Worm (Caenorhabditis elegans) whole organism, late embryonic: ENCODE measurements around the gene col-40.
"Not testable (repeated sequence)": the region's sequence is repeated elsewhere in the genome, so short reads cannot be mapped to it uniquely, and the experiment has no call there.

Source experiments
- C08G9.2 ChIP-seq: sonication (generic microtip); optimal IDR thresholded peaks from 2 replicates; lab custom pipeline; 2016; ENCODE audit warnings: mild to moderate bottlenecking, missing genetic modification characterization, moderate library complexity, missing compliant biosample characterization
- F13H6.1 ChIP-seq: sonication (generic microtip); optimal IDR thresholded peaks from 2 replicates; lab custom pipeline; 2016; ENCODE audit warnings: missing genetic modification characterization, missing compliant biosample characterization
- K02D7.2 ChIP-seq: sonication (generic microtip); optimal IDR thresholded peaks from 2 replicates; lab custom pipeline; 2017; ENCODE audit warnings: mild to moderate bottlenecking, missing genetic modification characterization, missing compliant biosample characterization
- T23F11.4 ChIP-seq: fragments of 200-800 bp; sonication (Bioruptor generic); optimal IDR thresholded peaks from 2 replicates; lab custom pipeline; 2018; ENCODE audit warnings: mild to moderate bottlenecking, missing genetic modification characterization, missing compliant biosample characterization
- ahr-1 ChIP-seq: sonication (generic microtip); optimal IDR thresholded peaks from 2 replicates; lab custom pipeline; 2016; ENCODE audit warnings: missing genetic modification characterization, missing compliant biosample characterization
- ceh-18 ChIP-seq: sonication (generic microtip); optimal IDR thresholded peaks from 2 replicates; lab custom pipeline; 2016; ENCODE audit warnings: missing genetic modification characterization, missing compliant biosample characterization
- ceh-19 ChIP-seq: fragments of 200-800 bp; sonication (Bioruptor generic); optimal IDR thresholded peaks from 2 replicates; lab custom pipeline; 2018; ENCODE audit warnings: mild to moderate bottlenecking, missing genetic modification characterization, missing compliant biosample characterization
- ceh-2 ChIP-seq: sonication (generic microtip); optimal IDR thresholded peaks from 2 replicates; lab custom pipeline; 2016; ENCODE audit warnings: missing genotype, missing genetic modification characterization, missing compliant biosample characterization
- ceh-22 ChIP-seq: sonication (generic microtip); optimal IDR thresholded peaks from 2 replicates; lab custom pipeline; 2017; ENCODE audit warnings: missing biosample characterization, missing genetic modification characterization
- ceh-31 ChIP-seq: sonication (generic microtip); optimal IDR thresholded peaks from 2 replicates; lab custom pipeline; 2016; ENCODE audit warnings: missing genetic modification characterization, missing compliant biosample characterization
- ceh-34 ChIP-seq: sonication (generic microtip); optimal IDR thresholded peaks from 2 replicates; lab custom pipeline; 2016; ENCODE audit warnings: mild to moderate bottlenecking, missing genetic modification characterization, missing compliant biosample characterization
- ceh-48 ChIP-seq: sonication (generic microtip); optimal IDR thresholded peaks from 2 replicates; lab custom pipeline; 2016; ENCODE audit warnings: missing genetic modification characterization, inconsistent platforms, missing compliant biosample characterization
- ceh-6 ChIP-seq: fragments of 200-800 bp; sonication (Bioruptor generic); optimal IDR thresholded peaks from 2 replicates; lab custom pipeline; 2018; ENCODE audit warnings: mild to moderate bottlenecking, missing genetic modification characterization, missing compliant biosample characterization
- che-1 ChIP-seq: sonication (generic microtip); optimal IDR thresholded peaks from 2 replicates; lab custom pipeline; 2016; ENCODE audit warnings: mild to moderate bottlenecking, missing genetic modification characterization, missing compliant biosample characterization
- dmd-4 ChIP-seq: sonication (generic microtip); optimal IDR thresholded peaks from 2 replicates; lab custom pipeline; 2016; ENCODE audit warnings: borderline replicate concordance, missing genetic modification characterization, missing compliant biosample characterization
- dve-1 ChIP-seq: sonication (generic microtip); optimal IDR thresholded peaks from 2 replicates; lab custom pipeline; 2017; ENCODE audit warnings: antibody characterized with exemption, mild to moderate bottlenecking, missing genetic modification characterization, missing compliant biosample characterization
- elt-2 ChIP-seq: sonication (generic microtip); optimal IDR thresholded peaks from 2 replicates; lab custom pipeline; 2016; ENCODE audit warnings: missing genetic modification reagents, missing genetic modification characterization, missing compliant biosample characterization
- ets-4 ChIP-seq: sonication (generic microtip); optimal IDR thresholded peaks from 2 replicates; lab custom pipeline; 2016; ENCODE audit warnings: missing genetic modification characterization, missing compliant biosample characterization
- fax-1 ChIP-seq: sonication (generic microtip); optimal IDR thresholded peaks from 2 replicates; lab custom pipeline; 2016; ENCODE audit warnings: missing genotype, missing genetic modification characterization, missing compliant biosample characterization
- fkh-6 ChIP-seq: sonication (generic microtip); optimal IDR thresholded peaks from 2 replicates; lab custom pipeline; 2016; ENCODE audit warnings: missing genetic modification characterization, missing compliant biosample characterization
- gmeb-2 ChIP-seq: sonication (generic microtip); optimal IDR thresholded peaks from 2 replicates; lab custom pipeline; 2016; ENCODE audit warnings: missing genetic modification characterization, inconsistent platforms, missing compliant biosample characterization
- hlh-13 ChIP-seq: fragments of 200-800 bp; sonication (Bioruptor generic); optimal IDR thresholded peaks from 2 replicates; lab custom pipeline; 2018; ENCODE audit warnings: mild to moderate bottlenecking, missing genetic modification characterization, missing compliant biosample characterization
- hlh-6 ChIP-seq: sonication (generic microtip); optimal IDR thresholded peaks from 2 replicates; lab custom pipeline; 2016; ENCODE audit warnings: missing genotype, missing genetic modification characterization, missing compliant biosample characterization
- lim-6 ChIP-seq: sonication (generic microtip); optimal IDR thresholded peaks from 2 replicates; lab custom pipeline; 2016; ENCODE audit warnings: missing genetic modification characterization, missing compliant biosample characterization
- madf-2 ChIP-seq: sonication (generic microtip); optimal IDR thresholded peaks from 2 replicates; lab custom pipeline; 2017; ENCODE audit warnings: missing genetic modification characterization, missing compliant biosample characterization
- nhr-232 ChIP-seq: sonication (generic microtip); optimal IDR thresholded peaks from 2 replicates; lab custom pipeline; 2016; ENCODE audit warnings: missing genetic modification characterization, missing compliant biosample characterization
- npax-4 ChIP-seq: sonication (generic microtip); optimal IDR thresholded peaks from 2 replicates; lab custom pipeline; 2016; ENCODE audit warnings: missing genetic modification characterization, missing compliant biosample characterization
- pag-3 ChIP-seq: sonication (generic microtip); optimal IDR thresholded peaks from 2 replicates; lab custom pipeline; 2016; ENCODE audit warnings: missing compliant biosample characterization, missing genetic modification characterization, borderline replicate concordance
- pha-4 ChIP-seq: fragments of 150-350 bp; optimal IDR thresholded peaks from 2 replicates; lab custom pipeline; 2018; ENCODE audit warnings: missing biosample characterization, missing genetic modification reagents, missing genetic modification characterization
- pqm-1 ChIP-seq: sonication (generic microtip); optimal IDR thresholded peaks from 2 replicates; lab custom pipeline; 2016; ENCODE audit warnings: missing genetic modification characterization, missing compliant biosample characterization
- ref-2 ChIP-seq: sonication (generic microtip); optimal IDR thresholded peaks from 2 replicates; lab custom pipeline; 2016; ENCODE audit warnings: missing genetic modification characterization, missing compliant biosample characterization
- rnt-1 ChIP-seq: sonication (generic microtip); optimal IDR thresholded peaks from 2 replicates; lab custom pipeline; 2016; ENCODE audit warnings: missing genetic modification characterization, missing compliant biosample characterization
- sdc-2 ChIP-seq: sonication (generic microtip); optimal IDR thresholded peaks from 2 replicates; lab custom pipeline; 2016; ENCODE audit warnings: missing genotype, missing genetic modification characterization, missing compliant biosample characterization
- syd-9 ChIP-seq: sonication (generic microtip); optimal IDR thresholded peaks from 2 replicates; lab custom pipeline; 2016; ENCODE audit warnings: mild to moderate bottlenecking, missing genetic modification characterization, moderate library complexity, missing compliant biosample characterization
- tbx-2 ChIP-seq: sonication (generic microtip); optimal IDR thresholded peaks from 2 replicates; lab custom pipeline; 2016; ENCODE audit warnings: missing genetic modification characterization, missing compliant biosample characterization
- tbx-7 ChIP-seq: sonication (generic microtip); optimal IDR thresholded peaks from 2 replicates; lab custom pipeline; 2016; ENCODE audit warnings: missing genotype, missing genetic modification characterization, missing compliant biosample characterization
- unc-3 ChIP-seq, 2 experiments: fragments of 200-800 bp in 1 of 2; sonication (Bioruptor generic) in 1 of 2; sonication (generic microtip) in 1 of 2; conservative IDR thresholded peaks in 1 of 2; optimal IDR thresholded peaks in 1 of 2; 2 replicates each; pipeline versions ENCODE4 v1.3.6 to Lab custom; 2016 to 2022; ENCODE audit warnings: missing compliant biosample characterization in 2 of 2, missing genetic modification characterization in 2 of 2, missing genetic modification reagents in 1 of 2
- unc-42 ChIP-seq: sonication (generic microtip); optimal IDR thresholded peaks from 2 replicates; lab custom pipeline; 2016; ENCODE audit warnings: missing genotype, missing genetic modification characterization, missing compliant biosample characterization
- unc-86 ChIP-seq: sonication (generic microtip); optimal IDR thresholded peaks from 2 replicates; lab custom pipeline; 2016; ENCODE audit warnings: missing genetic modification characterization, missing compliant biosample characterization
- ztf-16 ChIP-seq: sonication (generic microtip); optimal IDR thresholded peaks from 2 replicates; lab custom pipeline; 2017; ENCODE audit warnings: missing genetic modification characterization, missing compliant biosample characterization

The col-40 gene

ce11 chrII:1141720-1142574 lies 35.2 kb upstream of the col-40 start:
- peak; percentile 1 for TF ChIP-seq hlh-6 (tag; lab: Kevin White, UChicago)
- no peak for TF ChIP-seq madf-2 (tag; lab: Kevin White, UChicago)

- no peak for TF ChIP-seq nhr-232 (tag; lab: Kevin White, UChicago)
- TF ChIP-seq ceh-18 = no peak
- no peak for TF ChIP-seq fax-1 (tag; lab: Kevin White, UChicago)
- TF ChIP-seq npax-4 (tag; lab: Kevin White, UChicago) = no peak
- no peak for TF ChIP-seq pag-3 (tag; lab: Kevin White, UChicago)
- no peak for TF ChIP-seq ztf-16 (tag; lab: Kevin White, UChicago)
- no peak for TF ChIP-seq pqm-1 (tag; lab: Kevin White, UChicago)
- no peak for TF ChIP-seq gmeb-2 (tag; lab: Kevin White, UChicago)
- no peak for TF ChIP-seq K02D7.2 (tag; lab: Kevin White, UChicago)
- no peak for TF ChIP-seq pha-4
- TF ChIP-seq lim-6 (tag; lab: Kevin White, UChicago) = no peak
- no peak for TF ChIP-seq C08G9.2 (tag; lab: Kevin White, UChicago)
- no peak for TF ChIP-seq ceh-48 (tag; lab: Kevin White, UChicago)
- no peak for TF ChIP-seq ceh-22 (tag; lab: Kevin White, UChicago)
- TF ChIP-seq tbx-2 (tag; lab: Kevin White, UChicago) = no peak
- TF ChIP-seq hlh-13 = no peak
These were observed 33.9 kb upstream of the col-40 start, which contains the start of gene W09B6.4 for ce11 chrII:1140689-1141088. Gene W09B6.4, minus strand, starts transcription at chrII:1140839.

ce11 chrII:1138618-1139017 lies 31.9 kb upstream of the col-40 start:
- TF ChIP-seq elt-2 (tag; lab: Kevin White, UChicago) (peak; percentile 89), che-1 (tag; lab: Kevin White, UChicago) (no peak)
- TF ChIP-seq, all 69 proteins: peak for 1

ce11 chrII:1136485-1136884 lies 29.7 kb upstream of the col-40 start, which contains the start of gene pod-2:
Gene pod-2, plus strand, starts transcription at chrII:1136785.
- TF ChIP-seq dve-1 (tag; lab: Kevin White, UChicago) (no peak), unc-42 (tag; lab: Kevin White, UChicago) (no peak), sdc-2 (tag; lab: Kevin White, UChicago) (no peak), unc-86 (tag; lab: Kevin White, UChicago) (no peak), syd-9 (tag; lab: Kevin White, UChicago) (no peak), ceh-48 (tag; lab: Kevin White, UChicago) (no peak), ceh-6 (GFP tag; lab: Kevin White, UChicago) (no peak), fkh-6 (no peak), F13H6.1 (tag; lab: Kevin White, UChicago) (no peak), T23F11.4 (no peak)

ce11 chrII:1134314-1135108 lies 27.7 kb upstream of the col-40 start:
- peak; percentile 64 for TF ChIP-seq pqm-1 (tag; lab: Kevin White, UChicago)
- peak; percentile 80 for TF ChIP-seq ets-4 (tag; lab: Kevin White, UChicago)
- TF ChIP-seq hlh-6 (tag; lab: Kevin White, UChicago) = peak; percentile 14
- TF ChIP-seq ceh-34 (tag; lab: Kevin White, UChicago) = peak; percentile 84
- TF ChIP-seq unc-3 (GFP tag; conservative IDR thresholded peaks at IDR 0.05; lab: Robert Waterston, UW) = 0 out of 2 replicates have a peak, but pooled peaks have one; percentile 26
- TF ChIP-seq unc-3 (tag; optimal IDR thresholded peaks at IDR 0.05; lab: Kevin White, UChicago) = not testable (repeated sequence)
- peak; percentile 44 for TF ChIP-seq ahr-1 (tag; lab: Kevin White, UChicago)
- TF ChIP-seq tbx-7 (tag; lab: Kevin White, UChicago) = peak; percentile 75
- peak; percentile 48 for TF ChIP-seq elt-2 (tag; lab: Kevin White, UChicago)
- TF ChIP-seq ceh-31 = peak; percentile 97
- peak; percentile 83 for TF ChIP-seq fax-1 (tag; lab: Kevin White, UChicago)
- peak; percentile 90 for TF ChIP-seq tbx-2 (tag; lab: Kevin White, UChicago)
- TF ChIP-seq lim-6 (tag; lab: Kevin White, UChicago) = peak; percentile 87
- TF ChIP-seq dmd-4 (tag; lab: Kevin White, UChicago) = peak; percentile 68
- peak; percentile 93 for TF ChIP-seq ref-2 (tag; lab: Kevin White, UChicago)
- TF ChIP-seq rnt-1 = peak; percentile 80
- peak; percentile 58 for TF ChIP-seq ceh-19 (GFP tag; lab: Kevin White, UChicago)
- peak; percentile 80 for TF ChIP-seq ceh-2 (tag; lab: Kevin White, UChicago)
- peak; percentile 33 for TF ChIP-seq ceh-18
- peak; percentile 88 for TF ChIP-seq C08G9.2 (tag; lab: Kevin White, UChicago)
